Worm (Caenorhabditis elegans): ENCODE data around the gene C25F9.5.
A peak's percentile ranks its signal among the peaks of the same experiment; 100 is the strongest.

C25F9.5 gene

ce11 chrV:19399282-19399681 is 11.4 kb downstream of the C25F9.5 start:
- TF ChIP-seq cebp-1 (GFP tag; IDR thresholded peaks at IDR 0.05) (peak; percentile 50; the same call in 1 of the 2 replicates), cebp-1 (tag; optimal IDR thresholded peaks at IDR 0.05) (peak; percentile 42)

DNA sequence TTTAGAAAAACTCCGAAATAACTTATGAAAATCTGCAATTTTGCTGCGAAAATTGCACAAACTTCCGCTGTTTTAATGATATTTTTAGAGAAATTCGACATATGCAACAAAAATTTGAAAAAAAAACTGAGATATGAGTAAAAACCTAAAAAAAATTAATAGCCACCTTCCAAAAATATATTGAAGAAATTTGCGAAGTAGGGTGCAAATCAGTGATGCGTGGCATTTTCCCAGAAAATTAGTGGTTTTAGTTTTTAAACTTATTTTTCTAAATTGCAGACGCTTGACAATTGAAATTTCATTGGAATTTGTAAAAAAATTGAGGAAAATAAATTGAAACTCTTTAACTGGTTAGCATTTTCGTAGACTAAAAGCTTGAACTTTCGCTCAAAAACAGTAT is 11.8 kb downstream of the C25F9.5 start, which contains the start of gene C25F9.13:
C25F9.13 (minus strand) TSS at position 101 of the 400 bp plus-strand sequence.
- TF ChIP-seq nfyb-1 (GFP tag; IDR thresholded peaks at IDR 0.05) (no peak), K12H6.12 (tag; optimal IDR thresholded peaks at IDR 0.05) (no peak), F23B12.7 (tag; optimal IDR thresholded peaks at IDR 0.05; ENCODE audit: insufficient read depth) (no peak), F52B5.7 (tag; optimal IDR thresholded peaks at IDR 0.05) (no peak), snpc-1.3 (tag; optimal IDR thresholded peaks at IDR 0.05; ENCODE audit: insufficient read depth) (no peak), ceh-79 (tag; optimal IDR thresholded peaks at IDR 0.05) (no peak), somi-1 (GFP tag; optimal IDR thresholded peaks at IDR 0.05) (no peak), lin-35 (GFP tag; optimal IDR thresholded peaks at IDR 0.05) (no peak), F33H1.4 (GFP tag; IDR thresholded peaks at IDR 0.05) (no peak), F49E8.2 (tag; optimal IDR thresholded peaks at IDR 0.05; ENCODE audit: insufficient read depth) (no peak), mes-4 (tag; optimal IDR thresholded peaks at IDR 0.05) (no peak), ceh-40 (GFP tag; IDR thresholded peaks at IDR 0.05) (no peak)

- TF ChIP-seq tbp1 (GFP tag; optimal IDR thresholded peaks at IDR 0.05) (peak; percentile 64), F22D6.2 (tag; optimal IDR thresholded peaks at IDR 0.05) (no peak), rpc-1 (optimal IDR thresholded peaks at IDR 0.05) (peak; percentile 8), rpc-1 (tag; optimal IDR thresholded peaks at IDR 0.05) (peak; percentile 56), dox-1 (GFP tag; IDR thresholded peaks at IDR 0.05) (no peak)
Measured at ce11 chrV:19398396-19398795, 12.3 kb downstream of the C25F9.5 start.

DNA sequence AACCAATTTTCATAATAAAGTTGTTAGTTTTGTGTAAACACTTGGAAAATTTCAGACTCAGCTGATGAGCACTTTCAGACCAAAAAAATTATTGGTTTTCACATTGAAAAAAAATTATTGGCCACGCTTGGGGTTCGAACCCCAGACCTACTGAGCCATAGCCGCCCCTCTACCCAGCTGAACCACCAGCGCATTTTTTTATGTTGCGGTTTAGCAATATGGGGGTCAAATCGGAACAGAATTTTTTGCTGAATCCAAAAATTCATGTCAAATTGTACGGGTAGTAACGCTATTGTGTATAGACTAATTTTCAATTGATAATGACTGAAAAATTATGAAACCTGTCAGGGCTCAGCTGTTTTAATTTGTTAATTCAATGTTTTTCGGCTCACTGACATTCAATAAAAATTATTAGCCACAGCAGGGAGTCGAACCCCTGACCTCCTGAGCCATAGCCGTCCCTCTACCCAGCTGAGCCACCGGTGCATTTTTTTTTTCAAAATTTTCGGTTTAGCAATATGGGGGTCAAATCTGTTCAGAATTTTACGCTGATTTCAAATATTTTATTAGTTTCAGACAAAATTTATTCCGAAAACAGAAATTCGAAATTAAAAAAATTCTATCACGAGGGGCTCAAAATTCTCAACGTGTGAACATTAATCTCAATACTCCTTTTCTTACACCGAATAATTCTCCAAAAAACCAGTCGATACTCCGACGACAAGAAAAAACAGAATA is 13.9 kb downstream of the C25F9.5 start:
- TF ChIP-seq tbp1 (GFP tag; optimal IDR thresholded peaks at IDR 0.05) (peak; percentile 78), B0261.1 (tag; optimal IDR thresholded peaks at IDR 0.05) (peak; percentile 37), K11D2.4 (GFP tag; IDR thresholded peaks at IDR 0.05) (no peak), rpc-1 (optimal IDR thresholded peaks at IDR 0.05) (peak; percentile 22), rpc-1 (tag; optimal IDR thresholded peaks at IDR 0.05) (peak; percentile 66), fkh-3 (tag; optimal IDR thresholded peaks at IDR 0.05) (no peak), ztf-18 (tag; optimal IDR thresholded peaks at IDR 0.05) (peak; percentile 4), nhr-80 (tag; optimal IDR thresholded peaks at IDR 0.05) (no peak)

- TF ChIP-seq nhr-120 (GFP tag; IDR thresholded peaks at IDR 0.05): no peak
- TF ChIP-seq tbp1 (GFP tag; optimal IDR thresholded peaks at IDR 0.05): peak; percentile 35
- TF ChIP-seq lin-54 (GFP tag; optimal IDR thresholded peaks at IDR 0.05): no peak
- no peak for TF ChIP-seq rpc-1 (optimal IDR thresholded peaks at IDR 0.05)
- TF ChIP-seq rpc-1 (tag; optimal IDR thresholded peaks at IDR 0.05): peak; percentile 46
- TF ChIP-seq zim-3 (tag; optimal IDR thresholded peaks at IDR 0.05): no peak
Measured at ce11 chrV:19394750-19395149, 15.9 kb downstream of the C25F9.5 start, which contains the start of gene C25F9.8. C25F9.8 (plus strand) TSS chrV:19395050.

DNA sequence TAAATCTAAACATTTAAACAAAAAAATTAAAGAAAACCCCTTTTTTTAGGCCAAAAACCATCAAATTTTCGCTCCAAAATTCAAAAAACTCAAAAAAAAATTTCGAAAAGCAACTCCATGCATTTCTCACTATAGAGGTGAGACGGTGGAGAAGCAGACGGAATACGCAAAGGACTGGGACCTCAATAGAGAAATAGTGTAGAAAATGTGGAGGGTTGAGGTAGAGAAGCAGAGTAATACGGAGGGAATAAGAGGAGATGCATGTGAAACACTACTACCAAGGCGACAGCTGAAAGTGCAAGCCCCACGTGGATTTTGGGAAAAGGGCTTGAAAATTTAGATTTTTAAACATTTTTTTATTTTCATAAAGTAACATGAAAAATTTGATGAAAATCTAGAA is 19.4 kb downstream of the C25F9.5 start:
- TF ChIP-seq ceh-79 (tag; optimal IDR thresholded peaks at IDR 0.05) (no peak), hmg-1.2 (GFP tag; IDR thresholded peaks at IDR 0.05) (peak; percentile 76)
